Worm (Caenorhabditis elegans) whole organism, midembryonic: ENCODE measurements around the gene ttr-24.

Experiments
- T22C8.4 ChIP-seq: fragments of 200-800 bp; sonication (Bioruptor generic); IDR thresholded peaks from 2 replicates; pipeline ENCODE4 v1.3.6; 2022; ENCODE audit warnings: missing genetic modification characterization, missing compliant biosample characterization
- cog-1 ChIP-seq: sonication (generic microtip); optimal IDR thresholded peaks from 2 replicates; lab custom pipeline; 2016; ENCODE audit warnings: missing genetic modification characterization, missing compliant biosample characterization
- flt-1 ChIP-seq: fragments of 200-800 bp; sonication (Bioruptor generic); IDR thresholded peaks from 2 replicates; pipeline ENCODE4 v1.3.6; 2022; ENCODE audit warnings: missing genetic modification characterization, missing compliant biosample characterization
- klf-2 ChIP-seq: fragments of 200-800 bp; sonication (Bioruptor generic); conservative IDR thresholded peaks from 2 replicates; pipeline ENCODE4 v1.3.6; 2022; ENCODE audit warnings: missing genetic modification reagents, missing genetic modification characterization, missing compliant biosample characterization
- med-1 ChIP-seq: sonication (generic microtip); optimal IDR thresholded peaks from 2 replicates; lab custom pipeline; 2017; ENCODE audit warnings: missing genetic modification characterization, mild to moderate bottlenecking, missing compliant biosample characterization, antibody characterized with exemption, missing genetic modification reagents; ENCODE audit not compliant: insufficient read depth
- ref-1 ChIP-seq: fragments of 200-800 bp; sonication (Bioruptor generic); conservative IDR thresholded peaks from 2 replicates; pipeline ENCODE4 v1.3.6; 2022; ENCODE audit warnings: missing genetic modification reagents, missing genetic modification characterization, missing compliant biosample characterization
- tab-1 ChIP-seq: fragments of 200-800 bp; sonication (Bioruptor generic); IDR thresholded peaks from 2 replicates; pipeline ENCODE4 v1.3.6; 2022; ENCODE audit warnings: missing genetic modification characterization, missing compliant biosample characterization
- ztf-23 ChIP-seq: fragments of 200-800 bp; sonication (Bioruptor generic); IDR thresholded peaks from 2 replicates; pipeline ENCODE4 v1.3.6; 2022; ENCODE audit warnings: missing genetic modification reagents, missing genetic modification characterization, missing compliant biosample characterization
- ztf-29 ChIP-seq: fragments of 200-800 bp; sonication (Bioruptor generic); IDR thresholded peaks from 2 replicates; pipeline ENCODE4 v1.3.6; 2022; ENCODE audit warnings: missing genetic modification reagents, missing genetic modification characterization, missing compliant biosample characterization

DNA sequence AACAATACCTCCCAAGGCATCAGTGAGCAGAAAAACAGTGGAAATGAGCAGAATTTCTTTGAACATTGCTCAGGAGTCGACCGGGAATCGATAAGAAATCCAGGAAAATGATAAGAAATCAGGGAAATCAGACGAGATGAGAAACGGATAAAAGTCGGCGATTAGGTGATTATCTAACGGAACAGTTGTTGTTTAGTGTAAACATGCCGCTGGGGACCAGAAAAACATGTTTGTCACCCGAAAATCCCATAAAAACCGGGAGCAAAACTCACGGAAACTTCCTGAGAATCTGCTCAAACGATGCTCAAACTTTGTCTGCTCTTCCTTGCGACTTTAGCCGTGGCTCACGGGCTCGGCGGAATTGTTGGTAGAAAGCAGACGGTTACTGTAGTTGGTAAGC is at the start of gene ttr-24, which contains the start of gene ttr-25:
- no peak for TF ChIP-seq tab-1
- TF ChIP-seq ztf-29 = no peak
- TF ChIP-seq ref-1 = no peak
- TF ChIP-seq klf-2 (GFP tag; lab: Robert Waterston, UW) = no peak
- no peak for TF ChIP-seq flt-1 (GFP tag; lab: Robert Waterston, UW)
- no peak for TF ChIP-seq T22C8.4 (GFP tag; lab: Robert Waterston, UW)
- TF ChIP-seq med-1 (GFP tag; lab: Kevin White, UChicago) = no peak
- TF ChIP-seq ztf-23 (GFP tag; lab: Robert Waterston, UW) = no peak
- TF ChIP-seq cog-1 (tag; lab: Kevin White, UChicago) = no peak
